Worm (Caenorhabditis elegans) whole organism, dauer: ENCODE measurements around the gene C35D10.1.
"Not testable (repeated sequence)": the region's sequence is repeated elsewhere in the genome, so short reads cannot be mapped to it uniquely, and the experiment has no call there.

Source experiments
- unc-62 ChIP-seq: sonication (generic microtip); optimal IDR thresholded peaks from 2 replicates; lab custom pipeline; 2017; ENCODE audit warnings: missing biosample characterization, missing genetic modification reagents, missing genetic modification characterization

C35D10.1 gene

ce11 chrIII:4906896-4907295 is 27.4 kb downstream of the C35D10.1 start, which contains the start of gene rom-1:
Gene rom-1, plus strand, starts transcription at chrIII:4907196.
- TF ChIP-seq unc-62 (GFP tag; lab: Kevin White, UChicago): no peak

ce11 chrIII:4909938-4910337 is 30.4 kb downstream of the C35D10.1 start, which contains the start of gene F26F4.12:
Gene F26F4.12, minus strand, starts transcription at chrIII:4910038.
- TF ChIP-seq unc-62 (GFP tag; lab: Kevin White, UChicago): no peak

ce11 chrIII:4910956-4911355 is 31.4 kb downstream of the C35D10.1 start, which contains the start of gene F26F4.2:
Gene F26F4.2, plus strand, starts transcription at chrIII:4911256.
- no peak for TF ChIP-seq unc-62 (GFP tag; lab: Kevin White, UChicago)

- TF ChIP-seq unc-62 (GFP tag; lab: Kevin White, UChicago): no peak
These were observed 32.8 kb downstream of the C35D10.1 start, which contains the start of the genes F26F4.9 and cee-1 for ce11 chrIII:4912317-4912716. Gene F26F4.9, minus strand, starts transcription at chrIII:4912521. Gene cee-1, plus strand, starts transcription at chrIII:4912699.

ce11 chrIII:4913736-4914135 is 34.2 kb downstream of the C35D10.1 start:
- TF ChIP-seq unc-62 (GFP tag; lab: Kevin White, UChicago): no peak

DNA sequence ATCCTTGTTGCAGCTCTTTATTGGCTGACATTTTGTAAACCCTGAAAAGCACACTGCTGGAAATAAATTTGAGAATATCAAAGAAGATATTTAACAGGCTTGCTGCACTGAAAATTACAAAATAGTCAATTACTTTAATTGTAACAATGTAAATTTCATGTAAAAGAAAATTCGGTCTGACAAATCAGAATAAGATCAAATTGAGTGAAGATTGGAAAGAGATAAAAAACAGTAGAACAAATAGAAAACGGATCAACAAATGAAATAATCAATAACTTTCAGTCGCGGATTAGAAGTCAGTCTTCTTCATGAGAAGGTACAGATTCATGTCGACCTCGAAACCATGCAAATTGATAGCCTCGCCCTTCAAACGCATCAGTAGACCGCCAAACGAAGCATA is 37.5 kb downstream of the C35D10.1 start, which contains the start of gene rars-1:
Gene rars-1 (minus strand): TSS at position 101 of the 400 bp plus-strand sequence.
- no peak for TF ChIP-seq unc-62 (GFP tag; lab: Kevin White, UChicago)

DNA sequence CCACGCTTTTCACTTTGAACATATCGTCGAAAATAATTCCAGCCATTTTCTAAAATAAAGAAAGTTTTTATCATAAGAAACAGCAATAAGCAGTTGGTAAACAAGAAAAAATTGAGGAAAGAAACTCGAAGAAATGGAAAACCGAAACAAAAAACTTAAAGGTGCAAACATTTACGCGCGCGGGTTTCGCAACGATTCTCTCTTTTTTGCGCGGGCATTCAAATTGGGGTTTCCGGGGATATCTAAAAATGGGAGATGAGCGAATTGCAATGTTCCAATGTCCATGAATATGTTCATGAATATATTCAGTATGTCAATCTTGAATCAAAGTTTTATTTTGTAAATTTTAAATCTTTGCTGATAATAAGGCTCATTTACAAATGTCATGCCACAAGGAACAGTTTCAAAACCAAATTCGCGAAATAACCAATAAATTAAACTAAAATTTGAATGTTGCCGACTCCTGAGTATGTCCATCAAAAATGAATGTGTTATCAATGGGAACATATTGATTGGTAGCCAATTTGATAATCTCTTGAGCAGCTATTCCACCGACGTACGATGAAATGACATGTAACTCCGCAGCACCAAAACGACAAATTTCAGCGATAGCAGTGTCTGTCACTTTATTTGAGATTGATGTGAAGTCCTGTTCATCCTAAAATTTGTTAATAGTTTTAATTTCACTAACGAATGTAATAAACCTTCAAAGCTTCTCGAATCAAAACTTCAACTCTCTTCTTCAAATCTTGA is 38.6 kb downstream of the C35D10.1 start, which contains the start of gene rpb-8:
Gene rpb-8 (minus strand): TSS at position 49 of the 753 bp plus-strand sequence.
- no peak for TF ChIP-seq unc-62 (GFP tag; lab: Kevin White, UChicago)

- TF ChIP-seq unc-62 (GFP tag; lab: Kevin White, UChicago): no peak
These were observed 39.4 kb downstream of the C35D10.1 start for ce11 chrIII:4918906-4919305.

ce11 chrIII:4920221-4920620 is 40.7 kb downstream of the C35D10.1 start, which contains the start of gene ula-1:
Gene ula-1, minus strand, starts transcription at chrIII:4920321.
- TF ChIP-seq unc-62 (GFP tag; lab: Kevin White, UChicago): no peak

DNA sequence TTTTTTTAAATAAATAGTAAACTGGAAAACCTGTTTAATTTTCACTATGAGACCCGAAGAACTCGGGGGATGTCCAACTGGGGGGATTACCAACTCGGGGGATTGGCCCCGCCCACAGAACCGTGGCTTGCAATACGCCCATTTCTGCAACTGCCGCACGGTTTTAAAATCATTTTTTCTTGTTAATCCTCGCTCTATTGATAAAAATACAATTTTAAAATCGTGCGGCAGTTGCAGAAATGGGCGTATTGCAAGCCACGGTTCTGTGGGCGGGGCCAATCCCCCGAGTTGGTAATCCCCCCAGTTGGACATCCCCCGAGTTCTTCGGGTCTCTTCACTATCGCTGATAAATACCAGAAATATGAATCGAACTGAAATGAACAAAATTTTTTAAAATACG is 42.5 kb downstream of the C35D10.1 start, which contains the start of gene mmab-1:
Gene mmab-1 (minus strand): TSS at position 95 of the 400 bp plus-strand sequence.
- TF ChIP-seq unc-62 (GFP tag; lab: Kevin White, UChicago): not testable (repeated sequence)

- no peak for TF ChIP-seq unc-62 (GFP tag; lab: Kevin White, UChicago)
These were observed 44.6 kb downstream of the C35D10.1 start for ce11 chrIII:4924134-4924533.

- no peak for TF ChIP-seq unc-62 (GFP tag; lab: Kevin White, UChicago)
These were observed 50.7 kb downstream of the C35D10.1 start, which contains the start of gene set-2 for ce11 chrIII:4930154-4930679. Gene set-2, minus strand, starts transcription at chrIII:4930204.
